Worm (Caenorhabditis elegans): ENCODE results near the gene ZK180.5.

ZK180.5 gene

ce11 chrIV:4480027-4480426, 36.9 kb downstream of the ZK180.5 start, which contains the start of gene M01H9.10:
Gene M01H9.10 (minus strand): TSS chrIV:4480127.
- no peak for TF ChIP-seq efl-1 (optimal IDR thresholded peaks at IDR 0.05)
- no peak for TF ChIP-seq efl-1 (GFP tag; optimal IDR thresholded peaks at IDR 0.05 in 1 of 2)
- no peak for TF ChIP-seq nhr-28 (tag; optimal IDR thresholded peaks at IDR 0.05)
- no peak for TF ChIP-seq nhr-237 (tag; optimal IDR thresholded peaks at IDR 0.05)
- no peak for TF ChIP-seq ztf-11 (tag; optimal IDR thresholded peaks at IDR 0.05)
- TF ChIP-seq hlh-17 (GFP tag; optimal IDR thresholded peaks at IDR 0.05; ENCODE audit: borderline replicate concordance): no peak
- TF ChIP-seq hpl-2 (GFP tag; optimal IDR thresholded peaks at IDR 0.05): no peak

- TF ChIP-seq efl-1 (optimal IDR thresholded peaks at IDR 0.05): no peak
- TF ChIP-seq efl-1 (GFP tag; optimal IDR thresholded peaks at IDR 0.05 in 1 of 2): peak in 1 of 2 experiments; percentile 25
- no peak for TF ChIP-seq Y116A8C.19 (tag; optimal IDR thresholded peaks at IDR 0.05; ENCODE audit: borderline replicate concordance)
- peak; percentile 9 for TF ChIP-seq nhr-71 (tag; optimal IDR thresholded peaks at IDR 0.05)
- TF ChIP-seq nhr-85 (tag): peak; percentile 45
- peak; percentile 77 for TF ChIP-seq nhr-19 (GFP tag; conservative IDR thresholded peaks at IDR 0.05)
- TF ChIP-seq lin-14 (GFP tag; optimal IDR thresholded peaks at IDR 0.05): peak; percentile 20
- peak; percentile 7 for TF ChIP-seq snu-23 (GFP tag; optimal IDR thresholded peaks at IDR 0.05)
- peak; percentile 46 for TF ChIP-seq nhr-20 (tag; optimal IDR thresholded peaks at IDR 0.05)
- no peak for TF ChIP-seq lsy-2 (tag; optimal IDR thresholded peaks at IDR 0.05)
Measured at ce11 chrIV:4478612-4479011, 38.4 kb downstream of the ZK180.5 start.

DNA sequence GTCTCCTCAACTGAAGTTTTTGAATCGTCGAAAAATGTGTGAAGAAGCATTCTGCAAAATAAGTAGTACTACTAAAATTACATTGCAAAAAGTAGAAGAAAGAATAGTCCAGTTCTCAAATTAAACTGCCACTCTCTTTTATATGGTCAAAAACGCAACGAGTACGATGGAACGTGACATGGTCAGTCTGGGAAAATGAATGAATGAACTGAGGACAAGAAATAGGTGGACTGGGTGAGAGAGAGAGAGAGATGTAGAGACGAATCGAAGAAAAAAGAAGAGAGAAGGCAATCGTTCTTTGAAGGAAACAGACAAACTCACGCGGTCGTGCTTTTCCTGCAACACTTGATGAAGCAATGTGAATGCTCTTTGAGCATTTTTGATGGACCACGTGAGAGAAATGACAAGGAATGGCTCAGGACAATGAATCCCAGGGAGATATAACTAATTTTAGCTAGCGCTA, 39.9 kb downstream of the ZK180.5 start, which contains the start of gene M01H9.3:
Gene M01H9.3, minus strand, starts transcription at position 51 of the 463 bp plus-strand sequence.
- peak; percentile 21 for TF ChIP-seq skn-1 (tag; optimal IDR thresholded peaks at IDR 0.05)
- TF ChIP-seq swsn-7 (tag; optimal IDR thresholded peaks at IDR 0.05): peak; percentile 67
- peak; percentile 67 for TF ChIP-seq mef-2 (tag; optimal IDR thresholded peaks at IDR 0.05)
- peak; percentile 58 for TF ChIP-seq C16A3.4 (tag; optimal IDR thresholded peaks at IDR 0.05)
- TF ChIP-seq ama-1 (optimal IDR thresholded peaks at IDR 0.05): peak; percentile 65
- TF ChIP-seq efl-3 (GFP tag; optimal IDR thresholded peaks at IDR 0.05): no peak
- peak; percentile 52 for TF ChIP-seq xbp-1 (tag; optimal IDR thresholded peaks at IDR 0.05)
- TF ChIP-seq dpl-1 (GFP tag; optimal IDR thresholded peaks at IDR 0.05): peak; percentile 33 to 60 (median 53)
- TF ChIP-seq unc-86 (tag; optimal IDR thresholded peaks at IDR 0.05): peak; percentile 80
- TF ChIP-seq nhr-85 (tag): peak; percentile 79
- no peak for TF ChIP-seq F16B12.6 (tag; optimal IDR thresholded peaks at IDR 0.05)
- peak; percentile 16 for TF ChIP-seq pax-3 (tag; optimal IDR thresholded peaks at IDR 0.05)
- peak; percentile 8 for TF ChIP-seq fkh-10 (GFP tag; optimal IDR thresholded peaks at IDR 0.05)
- TF ChIP-seq nhr-71 (tag; optimal IDR thresholded peaks at IDR 0.05): peak; percentile 92
- peak; percentile 59 for TF ChIP-seq fkh-8 (tag; optimal IDR thresholded peaks at IDR 0.05)
- TF ChIP-seq aly-2 (tag; optimal IDR thresholded peaks at IDR 0.05): peak; percentile 7
- no peak for TF ChIP-seq ets-5 (GFP tag; IDR thresholded peaks at IDR 0.05)
- peak; percentile 96 for TF ChIP-seq lin-14 (GFP tag; optimal IDR thresholded peaks at IDR 0.05)
- TF ChIP-seq lin-13 (GFP tag; optimal IDR thresholded peaks at IDR 0.05): peak; percentile 4
- peak; percentile 79 for TF ChIP-seq rnt-1 (tag; optimal IDR thresholded peaks at IDR 0.05)
- no peak for TF ChIP-seq nhr-12 (tag; optimal IDR thresholded peaks at IDR 0.05)
- peak; percentile 62 to 80 for TF ChIP-seq lin-35 (GFP tag; optimal IDR thresholded peaks at IDR 0.05)
- TF ChIP-seq nhr-84 (tag; optimal IDR thresholded peaks at IDR 0.05): no peak
- TF ChIP-seq nhr-20 (tag; optimal IDR thresholded peaks at IDR 0.05): peak; percentile 89
- no peak for TF ChIP-seq lin-15B (tag; optimal IDR thresholded peaks at IDR 0.05)
- TF ChIP-seq lir-3 (tag; optimal IDR thresholded peaks at IDR 0.05; ENCODE audit: poor library complexity): peak; percentile 78
- peak; percentile 22 to 54 for TF ChIP-seq efl-1 (optimal IDR thresholded peaks at IDR 0.05)
- peak; percentile 26 to 93 for TF ChIP-seq efl-1 (GFP tag; optimal IDR thresholded peaks at IDR 0.05 in 1 of 2)
- peak; percentile 85 for TF ChIP-seq unc-130 (tag; optimal IDR thresholded peaks at IDR 0.05)
- TF ChIP-seq lsy-2 (tag; optimal IDR thresholded peaks at IDR 0.05): peak; percentile 66 to 79
- TF ChIP-seq snu-23 (GFP tag; optimal IDR thresholded peaks at IDR 0.05): peak; percentile 89
- no peak for TF ChIP-seq alr-1 (tag; optimal IDR thresholded peaks at IDR 0.05; ENCODE audit: borderline replicate concordance)
- TF ChIP-seq ces-1 (GFP tag; optimal IDR thresholded peaks at IDR 0.05): no peak
- TF ChIP-seq C04F5.9 (tag; optimal IDR thresholded peaks at IDR 0.05): no peak
- TF ChIP-seq nhr-47 (tag; optimal IDR thresholded peaks at IDR 0.05): peak; percentile 51
- TF ChIP-seq mdl-1 (tag; optimal IDR thresholded peaks at IDR 0.05): peak in 1 of 2 experiments; percentile 97
- TF ChIP-seq hpl-2 (GFP tag; optimal IDR thresholded peaks at IDR 0.05): no peak
- peak; percentile 30 for TF ChIP-seq jun-1 (tag; optimal IDR thresholded peaks at IDR 0.05)
- TF ChIP-seq mab-9 (GFP tag; IDR thresholded peaks at IDR 0.05): no peak
- peak; percentile 48 for TF ChIP-seq lin-39 (tag; optimal IDR thresholded peaks at IDR 0.05)
- peak; percentile 30 for TF ChIP-seq nhr-90 (tag; optimal IDR thresholded peaks at IDR 0.05; ENCODE audit: poor library complexity)

Measured in whole organism, L1 larva.